Worm (Caenorhabditis elegans) whole organism, L2 larva: ENCODE measurements around the gene zim-1.

Experiments used
- C34F6.9 ChIP-seq: fragments of 150-350 bp; optimal IDR thresholded peaks from 2 replicates; lab custom pipeline; 2014; ENCODE audit warnings: missing biosample characterization, missing genetic modification characterization
- F13H6.1 ChIP-seq: sonication (generic microtip); optimal IDR thresholded peaks from 2 replicates; lab custom pipeline; 2016; ENCODE audit warnings: missing genetic modification characterization, missing compliant biosample characterization
- R02D3.7 ChIP-seq: fragments of 150-350 bp; optimal IDR thresholded peaks from 2 replicates; lab custom pipeline; 2014; ENCODE audit warnings: missing biosample characterization, missing genetic modification characterization
- Y55F3AM.14 ChIP-seq: fragments of 200-800 bp; sonication (Bioruptor generic); optimal IDR thresholded peaks from 2 replicates; lab custom pipeline; 2018; ENCODE audit warnings: mild to moderate bottlenecking, missing genetic modification characterization, missing compliant biosample characterization
- ZK546.5 ChIP-seq: sonication (generic microtip); optimal IDR thresholded peaks from 2 replicates; lab custom pipeline; 2017; ENCODE audit warnings: missing biosample characterization, missing genetic modification characterization
- aly-2 ChIP-seq: fragments of 150-350 bp; optimal IDR thresholded peaks from 2 replicates; lab custom pipeline; 2014; ENCODE audit warnings: missing biosample characterization, missing genetic modification characterization
- ama-1 ChIP-seq: fragments of 150-350 bp; optimal IDR thresholded peaks from 2 replicates; lab custom pipeline; 2018; ENCODE audit warnings: inconsistent platforms
- blmp-1 ChIP-seq: sonication (generic microtip); optimal IDR thresholded peaks from 2 replicates; lab custom pipeline; 2017; ENCODE audit warnings: missing genetic modification characterization, mild to moderate bottlenecking, missing compliant biosample characterization, antibody characterized with exemption, moderate library complexity; ENCODE audit not compliant: insufficient read depth
- ceh-16 ChIP-seq: fragments of 150-350 bp; optimal IDR thresholded peaks from 2 replicates; lab custom pipeline; 2014; ENCODE audit warnings: missing biosample characterization, missing genetic modification characterization
- ceh-82 ChIP-seq: fragments of 150-350 bp; optimal IDR thresholded peaks from 2 replicates; lab custom pipeline; 2014; ENCODE audit warnings: missing biosample characterization, missing genetic modification characterization
- crh-2 ChIP-seq: sonication (generic microtip); optimal IDR thresholded peaks from 2 replicates; lab custom pipeline; 2017; ENCODE audit warnings: missing biosample characterization, missing genetic modification characterization
- dmd-4 ChIP-seq: sonication (generic microtip); optimal IDR thresholded peaks from 2 replicates; lab custom pipeline; 2017; ENCODE audit warnings: missing biosample characterization, missing genetic modification characterization
- elt-1 ChIP-seq: fragments of 150-350 bp; optimal IDR thresholded peaks from 2 replicates; lab custom pipeline; 2014; ENCODE audit warnings: missing biosample characterization, missing genetic modification characterization
- elt-3 ChIP-seq: sonication (generic microtip); optimal IDR thresholded peaks from 2 replicates; lab custom pipeline; 2017; ENCODE audit warnings: missing biosample characterization, missing genetic modification characterization
- fos-1 ChIP-seq: fragments of 150-350 bp; optimal IDR thresholded peaks from 2 replicates; lab custom pipeline; 2014; ENCODE audit warnings: missing biosample characterization, missing genetic modification characterization
- gmeb-1 ChIP-seq: fragments of 150-350 bp; optimal IDR thresholded peaks from 2 replicates; lab custom pipeline; 2014; ENCODE audit warnings: missing biosample characterization, missing genetic modification characterization
- lin-11 ChIP-seq: fragments of 150-350 bp; sonication (generic microtip); optimal IDR thresholded peaks from 2 replicates; lab custom pipeline; 2014; ENCODE audit warnings: missing biosample characterization, missing genetic modification characterization, inconsistent platforms, mixed read lengths
- lin-13 ChIP-seq: fragments of 150-350 bp; optimal IDR thresholded peaks from 2 replicates; lab custom pipeline; 2014; ENCODE audit warnings: missing biosample characterization, missing genetic modification reagents, missing genetic modification characterization
- lsy-2 ChIP-seq, 2 experiments: fragments of 150-350 bp in 1 of 2; sonication (generic microtip) in 1 of 2; optimal IDR thresholded peaks; 2 replicates each; lab custom pipeline; 2014 to 2017; ENCODE audit warnings: missing biosample characterization in 2 of 2, missing genetic modification characterization in 2 of 2
- mdl-1 ChIP-seq, 2 experiments: fragments of 150-350 bp in 1 of 2; sonication (generic microtip) in 1 of 2; optimal IDR thresholded peaks; 2 replicates each; lab custom pipeline; 2017; ENCODE audit warnings: missing biosample characterization in 2 of 2, missing genetic modification characterization in 2 of 2
- nhr-10 ChIP-seq: sonication (generic microtip); optimal IDR thresholded peaks from 2 replicates; lab custom pipeline; 2017; ENCODE audit warnings: missing biosample characterization, missing genetic modification characterization
- nhr-11 ChIP-seq: fragments of 150-350 bp; optimal IDR thresholded peaks from 2 replicates; lab custom pipeline; 2014; ENCODE audit warnings: missing biosample characterization, missing genetic modification characterization
- nhr-12 ChIP-seq: fragments of 150-350 bp; optimal IDR thresholded peaks from 2 replicates; lab custom pipeline; 2014; ENCODE audit warnings: missing biosample characterization, missing genetic modification characterization
- nhr-129 ChIP-seq: fragments of 150-350 bp; optimal IDR thresholded peaks from 2 replicates; lab custom pipeline; 2014; ENCODE audit warnings: missing biosample characterization, missing genetic modification characterization
- nhr-21 ChIP-seq: fragments of 150-350 bp; optimal IDR thresholded peaks from 2 replicates; lab custom pipeline; 2014; ENCODE audit warnings: missing biosample characterization, missing genetic modification characterization
- nhr-23 ChIP-seq: fragments of 150-350 bp; optimal IDR thresholded peaks from 2 replicates; lab custom pipeline; 2014; ENCODE audit warnings: missing biosample characterization, missing genetic modification reagents, missing genetic modification characterization
- nhr-237 ChIP-seq: fragments of 150-350 bp; optimal IDR thresholded peaks from 2 replicates; lab custom pipeline; 2014; ENCODE audit warnings: missing biosample characterization, missing genetic modification characterization
- nhr-25 ChIP-seq: fragments of 150-350 bp; sonication (generic microtip); optimal IDR thresholded peaks from 3 replicates; lab custom pipeline; 2014; ENCODE audit warnings: missing biosample characterization, missing genetic modification characterization
- nhr-6 ChIP-seq: fragments of 150-350 bp; optimal IDR thresholded peaks from 2 replicates; lab custom pipeline; 2014; ENCODE audit warnings: missing biosample characterization, missing genetic modification characterization
- peb-1 ChIP-seq: fragments of 150-350 bp; optimal IDR thresholded peaks from 2 replicates; lab custom pipeline; 2014; ENCODE audit warnings: missing biosample characterization, missing genetic modification characterization
- sem-4 ChIP-seq: fragments of 150-350 bp; optimal IDR thresholded peaks from 2 replicates; lab custom pipeline; 2014; ENCODE audit warnings: missing biosample characterization, missing genetic modification reagents, missing genetic modification characterization
- skn-1 ChIP-seq: sonication (generic microtip); optimal IDR thresholded peaks from 2 replicates; lab custom pipeline; 2017; ENCODE audit warnings: missing biosample characterization, missing genetic modification characterization
- sma-9 ChIP-seq, 2 experiments: fragments of 150-350 bp in 1 of 2; sonication (generic microtip) in 1 of 2; optimal IDR thresholded peaks; 2 replicates each; lab custom pipeline; 2014 to 2016; ENCODE audit warnings: missing genetic modification characterization in 2 of 2, mild to moderate bottlenecking in 1 of 2, missing biosample characterization in 1 of 2, missing compliant biosample characterization in 1 of 2, missing genetic modification reagents in 1 of 2, moderate library complexity in 1 of 2
- snpc-4 ChIP-seq: fragments of 150-350 bp; optimal IDR thresholded peaks from 2 replicates; lab custom pipeline; 2014; ENCODE audit warnings: missing biosample characterization, missing genetic modification characterization
- unc-39 ChIP-seq: fragments of 150-350 bp; optimal IDR thresholded peaks from 2 replicates; lab custom pipeline; 2014; ENCODE audit warnings: missing biosample characterization, missing genetic modification characterization
- unc-55 ChIP-seq: fragments of 150-350 bp; sonication (generic microtip); optimal IDR thresholded peaks from 3 replicates; lab custom pipeline; 2014; ENCODE audit warnings: missing biosample characterization, missing genetic modification reagents, missing genetic modification characterization
- unc-62 ChIP-seq: fragments of 150-350 bp; optimal IDR thresholded peaks from 2 replicates; lab custom pipeline; 2014; ENCODE audit warnings: missing biosample characterization, missing genetic modification reagents, missing genetic modification characterization
- zag-1 ChIP-seq: fragments of 150-350 bp; optimal IDR thresholded peaks from 2 replicates; lab custom pipeline; 2014; ENCODE audit warnings: missing biosample characterization, missing genetic modification characterization
- ztf-11 ChIP-seq: sonication (generic microtip); optimal IDR thresholded peaks from 2 replicates; lab custom pipeline; 2017; ENCODE audit warnings: missing biosample characterization, missing genetic modification characterization

Gene zim-1

ce11 chrIV:10573471-10573870, 26.6 kb downstream of the zim-1 start:
- no peak for TF ChIP-seq ztf-11 (tag; lab: Kevin White, UChicago)
- TF ChIP-seq nhr-12 (tag; lab: Kevin White, UChicago) = no peak
- no peak for TF ChIP-seq F13H6.1
- TF ChIP-seq ceh-82 (tag; lab: Kevin White, UChicago) = no peak
- TF ChIP-seq nhr-25 (tag; lab: Kevin White, UChicago) = no peak
- TF ChIP-seq nhr-10 (tag; lab: Kevin White, UChicago) = no peak
- no peak for TF ChIP-seq R02D3.7
- no peak for TF ChIP-seq mdl-1 (tag; optimal IDR thresholded peaks at IDR 0.05; lab: Kevin White, UChicago)
- TF ChIP-seq peb-1 (tag; lab: Kevin White, UChicago) = no peak
- TF ChIP-seq sma-9 (GFP tag; optimal IDR thresholded peaks at IDR 0.05; lab: Kevin White, UChicago) = no peak
- TF ChIP-seq sma-9 (tag; optimal IDR thresholded peaks at IDR 0.05; lab: Kevin White, UChicago) = no peak
- TF ChIP-seq zag-1 = no peak
- TF ChIP-seq nhr-237 (tag; lab: Kevin White, UChicago) = no peak
- TF ChIP-seq crh-2 (tag; lab: Kevin White, UChicago) = no peak
- no peak for TF ChIP-seq fos-1 (tag; lab: Kevin White, UChicago)
- no peak for TF ChIP-seq nhr-11
- TF ChIP-seq unc-62 = no peak
- no peak for TF ChIP-seq lsy-2 (tag; optimal IDR thresholded peaks at IDR 0.05; lab: Kevin White, UChicago)
- TF ChIP-seq nhr-6 (tag; lab: Kevin White, UChicago) = no peak
- no peak for TF ChIP-seq nhr-129

- TF ChIP-seq fos-1 (tag; lab: Kevin White, UChicago) (no peak), zag-1 (no peak), nhr-6 (tag; lab: Kevin White, UChicago) (no peak), elt-3 (tag; lab: Kevin White, UChicago) (no peak), nhr-25 (tag; lab: Kevin White, UChicago) (no peak)
- TF ChIP-seq, all 48 proteins: peak for 0
These were observed 27.6 kb downstream of the zim-1 start for ce11 chrIV:10574471-10574870.

- TF ChIP-seq ztf-11 (tag; lab: Kevin White, UChicago) (no peak), nhr-11 (no peak), elt-1 (tag; lab: Kevin White, UChicago) (no peak), unc-39 (no peak), ZK546.5 (tag; lab: Kevin White, UChicago) (no peak), lin-13 (GFP tag; lab: Kevin White, UChicago) (no peak), skn-1 (tag; lab: Kevin White, UChicago) (no peak), dmd-4 (no peak), nhr-25 (tag; lab: Kevin White, UChicago) (no peak), Y55F3AM.14 (no peak), mdl-1 (tag; optimal IDR thresholded peaks at IDR 0.05; lab: Kevin White, UChicago) (no peak), ama-1 (lab: Kevin White, UChicago) (no peak), nhr-21 (tag; lab: Kevin White, UChicago) (no peak), crh-2 (tag; lab: Kevin White, UChicago) (no peak), nhr-6 (tag; lab: Kevin White, UChicago) (no peak), unc-55 (GFP tag; lab: Kevin White, UChicago) (no peak), ceh-16 (tag; lab: Kevin White, UChicago) (no peak), sem-4 (tag; lab: Kevin White, UChicago) (no peak)
These were observed 29.2 kb downstream of the zim-1 start, which contains the start of gene efn-2 for ce11 chrIV:10576050-10576449. Gene efn-2, plus strand, starts transcription at chrIV:10576350.

- no peak for TF ChIP-seq ceh-82 (tag; lab: Kevin White, UChicago)
- peak; percentile 21 for TF ChIP-seq fos-1 (tag; lab: Kevin White, UChicago)
- TF ChIP-seq snpc-4 (tag; lab: Kevin White, UChicago) = no peak
- TF ChIP-seq nhr-25 (tag; lab: Kevin White, UChicago) = peak; percentile 10
- TF ChIP-seq, all 48 proteins: peak for 2
These were observed 29.7 kb downstream of the zim-1 start for ce11 chrIV:10576624-10577023.

ce11 chrIV:10577600-10577999, 30.7 kb downstream of the zim-1 start:
- TF ChIP-seq lsy-2 (tag; optimal IDR thresholded peaks at IDR 0.05; lab: Kevin White, UChicago) = no peak
- TF ChIP-seq nhr-6 (tag; lab: Kevin White, UChicago) = no peak
- no peak for TF ChIP-seq lin-11 (tag; lab: Kevin White, UChicago)
- TF ChIP-seq nhr-21 (tag; lab: Kevin White, UChicago) = no peak
- no peak for TF ChIP-seq nhr-10 (tag; lab: Kevin White, UChicago)
- TF ChIP-seq ceh-16 (tag; lab: Kevin White, UChicago) = no peak
- no peak for TF ChIP-seq C34F6.9 (tag; lab: Kevin White, UChicago)
- no peak for TF ChIP-seq nhr-23 (tag; lab: Kevin White, UChicago)
- no peak for TF ChIP-seq F13H6.1
- TF ChIP-seq nhr-12 (tag; lab: Kevin White, UChicago) = no peak
- TF ChIP-seq ama-1 (lab: Kevin White, UChicago) = no peak
- no peak for TF ChIP-seq blmp-1 (tag; lab: Kevin White, UChicago)
- no peak for TF ChIP-seq fos-1 (tag; lab: Kevin White, UChicago)
- TF ChIP-seq gmeb-1 (tag; lab: Kevin White, UChicago) = no peak
- TF ChIP-seq lin-13 (GFP tag; lab: Kevin White, UChicago) = no peak
- no peak for TF ChIP-seq aly-2
